Fruit fly (Drosophila melanogaster) whole organism, wandering third instar larva: ENCODE data around the gene Mettl5.
A peak's percentile ranks its signal among the peaks of the same experiment; 100 is the strongest.

ENCODE experiments used
- Abd-B ChIP-seq: fragments of >200 bp; optimal IDR thresholded peaks from 2 replicates; lab custom pipeline; 2017; ENCODE audit warnings: missing biosample characterization, missing genetic modification characterization
- CG9705 ChIP-seq: fragments of 200-800 bp; sonication (Bioruptor generic); optimal IDR thresholded peaks from 2 replicates; lab custom pipeline; 2018; ENCODE audit warnings: missing biosample characterization, mild to moderate bottlenecking, missing genetic modification characterization
- CrebA ChIP-seq: fragments of 200-800 bp; sonication (Bioruptor generic); optimal IDR thresholded peaks from 2 replicates; lab custom pipeline; 2016; ENCODE audit warnings: missing biosample characterization, mild to moderate bottlenecking, missing genetic modification characterization, borderline replicate concordance
- Dfd ChIP-seq: fragments of >200 bp; optimal IDR thresholded peaks from 2 replicates; lab custom pipeline; 2017; ENCODE audit warnings: missing biosample characterization, missing genetic modification characterization
- Dif ChIP-seq: fragments of 200-275, 200-300 bp; sonication (Bioruptor generic); optimal IDR thresholded peaks from 2 replicates; lab custom pipeline; 2018; ENCODE audit warnings: missing biosample characterization, missing genetic modification characterization; ENCODE audit not compliant: partially characterized antibody
- GATAd ChIP-seq: sonication (Bioruptor generic); optimal IDR thresholded peaks from 2 replicates; lab custom pipeline; 2016; ENCODE audit warnings: missing biosample characterization, missing genetic modification characterization
- HLH106 ChIP-seq: fragments of 200-800 bp; optimal IDR thresholded peaks from 3 replicates; lab custom pipeline; 2019; ENCODE audit warnings: missing biosample characterization, mild to moderate bottlenecking, missing genetic modification characterization, moderate library complexity
- Hnf4 ChIP-seq: fragments of 200-800 bp; sonication (Bioruptor generic); optimal IDR thresholded peaks from 2 replicates; lab custom pipeline; 2016; ENCODE audit warnings: missing biosample characterization, mild to moderate bottlenecking, missing genetic modification characterization
- Hr78 ChIP-seq: fragments of >200 bp; optimal IDR thresholded peaks from 2 replicates; lab custom pipeline; 2017; ENCODE audit warnings: missing biosample characterization, missing genetic modification characterization
- Jra ChIP-seq: sonication (Bioruptor generic); optimal IDR thresholded peaks from 2 replicates; lab custom pipeline; 2016; ENCODE audit warnings: missing biosample characterization, missing genetic modification characterization
- Mio ChIP-seq: sonication (Bioruptor generic); optimal IDR thresholded peaks from 2 replicates; lab custom pipeline; 2016; ENCODE audit warnings: missing biosample characterization, missing genetic modification characterization
- N ChIP-seq: fragments of >200 bp; optimal IDR thresholded peaks from 2 replicates; lab custom pipeline; 2018; ENCODE audit warnings: missing biosample characterization, missing external identifiers, missing genetic modification characterization
- Rel ChIP-seq, 2 experiments: fragments of 200-800 bp; sonication (Bioruptor generic) in 1 of 2; optimal IDR thresholded peaks; 2 replicates in 1 of 2; 3 replicates in 1 of 2; lab custom pipeline; 2016 to 2019; ENCODE audit warnings: mild to moderate bottlenecking in 2 of 2, missing biosample characterization in 2 of 2, missing genetic modification characterization in 2 of 2, moderate library complexity in 1 of 2
- Sp1 ChIP-seq: fragments of 200-800 bp; sonication (Bioruptor generic); optimal IDR thresholded peaks from 3 replicates; lab custom pipeline; 2019; ENCODE audit warnings: missing biosample characterization, mild to moderate bottlenecking, missing genetic modification characterization, moderate library complexity
- Vsx2 ChIP-seq: fragments of 200-300, 225-300 bp; sonication (Bioruptor generic); optimal IDR thresholded peaks from 2 replicates; lab custom pipeline; 2018; ENCODE audit warnings: missing biosample characterization, missing genetic modification characterization; ENCODE audit not compliant: partially characterized antibody
- br ChIP-seq: fragments of 200-800 bp; sonication (Bioruptor generic); optimal IDR thresholded peaks from 2 replicates; lab custom pipeline; 2016; ENCODE audit warnings: missing biosample characterization, missing genetic modification characterization
- dl ChIP-seq, 2 experiments: fragments of 175-275, 200-275 bp in 1 of 2; fragments of 200-275 bp in 1 of 2; sonication (Bioruptor generic); optimal IDR thresholded peaks; lab custom pipeline; 2018; ENCODE audit warnings: mild to moderate bottlenecking in 2 of 2, missing biosample characterization in 2 of 2, missing genetic modification characterization in 2 of 2, moderate library complexity in 2 of 2; ENCODE audit not compliant: partially characterized antibody in 2 of 2, insufficient read depth in 1 of 2
- dmrt93B ChIP-seq: fragments of 200-800 bp; sonication (Bioruptor generic); optimal IDR thresholded peaks from 2 replicates; lab custom pipeline; 2018; ENCODE audit warnings: missing biosample characterization, mild to moderate bottlenecking, missing genetic modification characterization
- foxo ChIP-seq, 2 experiments: fragments of 200-800 bp; sonication (Bioruptor generic); optimal IDR thresholded peaks; 2 replicates in 1 of 2; 3 replicates in 1 of 2; lab custom pipeline; 2016 to 2017; ENCODE audit warnings: missing biosample characterization in 2 of 2, missing genetic modification characterization in 2 of 2
- fru ChIP-seq: fragments of 200-800 bp; sonication (Bioruptor generic); optimal IDR thresholded peaks from 3 replicates; lab custom pipeline; 2016; ENCODE audit warnings: missing biosample characterization, mild to moderate bottlenecking, missing genetic modification characterization
- h ChIP-seq: fragments of 200-800 bp; sonication (Bioruptor generic); optimal IDR thresholded peaks from 3 replicates; lab custom pipeline; 2016; ENCODE audit warnings: missing biosample characterization, mild to moderate bottlenecking, missing genetic modification characterization
- jim ChIP-seq: fragments of 175-275, 200-325 bp; sonication (Bioruptor generic); optimal IDR thresholded peaks from 2 replicates; lab custom pipeline; 2016; ENCODE audit warnings: missing biosample characterization, mild to moderate bottlenecking, missing genetic modification characterization
- lola ChIP-seq: fragments of >200 bp; optimal IDR thresholded peaks from 2 replicates; lab custom pipeline; 2017; ENCODE audit warnings: missing biosample characterization, missing genetic modification characterization
- pan ChIP-seq: fragments of >200 bp; optimal IDR thresholded peaks from 2 replicates; lab custom pipeline; 2017
- rgr ChIP-seq: fragments of 200-800 bp; sonication (Bioruptor generic); optimal IDR thresholded peaks from 3 replicates; lab custom pipeline; 2016; ENCODE audit warnings: missing biosample characterization, mild to moderate bottlenecking, missing genetic modification characterization
- sage ChIP-seq: fragments of 200-800 bp; sonication (Bioruptor generic); optimal IDR thresholded peaks from 2 replicates; lab custom pipeline; 2016; ENCODE audit warnings: missing biosample characterization, mild to moderate bottlenecking, missing genetic modification characterization
- sv ChIP-seq: fragments of 200-800 bp; sonication (Bioruptor generic); optimal IDR thresholded peaks from 3 replicates; lab custom pipeline; 2016; ENCODE audit warnings: missing biosample characterization, missing genetic modification characterization
- woc ChIP-seq: sonication (Bioruptor generic); optimal IDR thresholded peaks from 2 replicates; lab custom pipeline; 2016; ENCODE audit warnings: missing biosample characterization, mild to moderate bottlenecking, missing genetic modification characterization

Mettl5 gene

DNA sequence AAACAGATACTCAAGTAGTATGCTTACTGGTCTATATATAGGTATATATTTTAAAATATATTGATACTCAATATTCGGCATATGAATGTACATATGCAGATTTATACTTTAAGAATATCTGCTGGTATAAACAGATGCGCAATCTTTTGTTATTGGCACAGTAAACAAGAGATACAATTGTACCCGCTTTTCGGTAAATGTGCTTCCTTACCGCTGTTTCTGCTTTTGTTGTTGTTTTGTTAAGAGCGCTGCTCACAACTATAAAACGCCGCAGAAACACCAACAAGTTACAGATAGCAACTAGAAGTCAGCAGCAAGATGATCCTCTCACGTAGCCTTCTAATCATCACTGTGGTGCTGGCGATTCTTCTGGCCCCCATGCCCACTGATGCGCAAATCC, 2.2 kb downstream of the Mettl5 start, which contains the start of gene CG45081:
Gene CG45081 (plus strand): TSS at position 301 of the 400 bp plus-strand sequence.
- no peak for TF ChIP-seq Vsx2 (GFP tag; lab: Kevin White, UChicago)
- peak; percentile 0 for TF ChIP-seq rgr
- no peak for TF ChIP-seq HLH106 (tag; lab: Kevin White, UChicago)

DNA sequence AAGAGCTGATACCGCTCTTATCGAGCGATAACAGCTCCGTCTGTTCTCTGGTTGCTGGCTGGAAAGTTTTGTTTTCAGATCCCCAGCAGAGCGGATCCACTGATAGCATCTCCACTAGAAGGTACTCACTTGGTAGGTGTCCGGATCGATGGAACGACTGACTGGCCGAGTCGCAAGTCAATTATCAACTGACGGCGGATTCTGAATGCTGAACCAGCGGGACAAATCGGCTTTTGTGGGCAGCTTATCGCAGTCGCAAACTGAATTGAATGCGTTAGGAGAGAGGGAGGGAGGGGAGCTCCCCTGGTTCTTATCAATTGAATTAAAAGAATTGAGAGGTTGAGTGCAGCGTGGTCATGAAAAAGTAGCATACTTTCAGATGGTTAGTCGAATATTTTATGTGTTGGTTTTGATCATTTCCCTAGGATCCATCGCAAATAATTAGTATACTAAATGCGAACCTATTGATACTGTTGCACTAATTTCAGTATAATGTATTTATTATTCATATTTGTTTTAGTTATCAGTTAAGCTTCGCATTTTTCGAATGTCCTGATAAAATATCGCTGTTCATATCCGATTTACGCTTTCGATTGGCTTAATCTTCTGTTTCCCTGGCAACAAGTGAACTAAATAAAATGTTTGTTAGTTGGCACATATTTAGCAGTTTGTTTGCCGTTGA, 5.3 kb downstream of the Mettl5 start, which contains the start of the genes Aldh7A1 and CG14085:
Gene Aldh7A1 (minus strand): TSS at position 194 of the 682 bp plus-strand sequence.
Gene CG14085 (plus strand): TSS at position 632 of the 682 bp plus-strand sequence.
- TF ChIP-seq sage (GFP tag; lab: Kevin White, UChicago): no peak
- peak; percentile 59 for TF ChIP-seq Dif (GFP tag; lab: Kevin White, UChicago)
- peak; percentile 48 for TF ChIP-seq h (GFP tag; lab: Kevin White, UChicago)
- TF ChIP-seq Sp1: no peak
- no peak for TF ChIP-seq N (GFP tag; lab: Kevin White, UChicago)
- peak in 1 of 2 experiments; percentile 23 for TF ChIP-seq foxo (GFP tag; optimal IDR thresholded peaks at IDR 0.05; lab: Kevin White, UChicago)
- TF ChIP-seq Rel (GFP tag; optimal IDR thresholded peaks at IDR 0.05; lab: Kevin White, UChicago): no peak
- TF ChIP-seq Rel (tag; optimal IDR thresholded peaks at IDR 0.05; lab: Kevin White, UChicago): peak; percentile 51
- TF ChIP-seq rgr: peak; percentile 56
- no peak for TF ChIP-seq dl (GFP tag; optimal IDR thresholded peaks at IDR 0.05; lab: Kevin White, UChicago; ENCODE audit: insufficient read depth in 1 of 2, partially characterized antibody in 2 of 2)
- TF ChIP-seq GATAd (GFP tag; lab: Kevin White, UChicago): peak; percentile 65
- peak; percentile 25 for TF ChIP-seq br (GFP tag; lab: Kevin White, UChicago)
- TF ChIP-seq pan (lab: Kevin White, UChicago): no peak
- peak; percentile 10 for TF ChIP-seq fru (GFP tag; lab: Kevin White, UChicago)

DNA sequence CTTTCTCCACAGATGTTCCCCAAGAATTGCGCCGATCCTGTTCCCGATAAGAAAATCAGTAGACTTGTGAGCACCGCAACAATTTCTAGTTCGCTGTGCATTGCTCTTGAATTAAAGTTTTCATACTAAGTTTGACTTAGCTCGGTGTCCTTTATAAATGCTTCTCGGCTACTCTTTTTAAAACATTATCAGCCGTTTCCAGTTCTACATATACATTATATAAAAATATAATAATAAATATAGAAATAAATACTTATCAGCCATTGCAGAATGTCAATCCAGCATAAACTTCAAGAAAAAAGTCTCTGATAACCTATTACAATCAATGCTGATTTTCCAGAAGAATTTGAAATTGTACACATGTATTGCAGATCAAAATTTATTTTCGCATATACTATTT, 7.0 kb downstream of the Mettl5 start, which contains the start of gene CG14088:
Gene CG14088 (minus strand): TSS at position 101 of the 400 bp plus-strand sequence.
- no peak for TF ChIP-seq br (GFP tag; lab: Kevin White, UChicago)
- TF ChIP-seq Hnf4 (GFP tag; lab: Kevin White, UChicago): no peak
- TF ChIP-seq Mio (GFP tag; lab: Kevin White, UChicago): no peak

DNA sequence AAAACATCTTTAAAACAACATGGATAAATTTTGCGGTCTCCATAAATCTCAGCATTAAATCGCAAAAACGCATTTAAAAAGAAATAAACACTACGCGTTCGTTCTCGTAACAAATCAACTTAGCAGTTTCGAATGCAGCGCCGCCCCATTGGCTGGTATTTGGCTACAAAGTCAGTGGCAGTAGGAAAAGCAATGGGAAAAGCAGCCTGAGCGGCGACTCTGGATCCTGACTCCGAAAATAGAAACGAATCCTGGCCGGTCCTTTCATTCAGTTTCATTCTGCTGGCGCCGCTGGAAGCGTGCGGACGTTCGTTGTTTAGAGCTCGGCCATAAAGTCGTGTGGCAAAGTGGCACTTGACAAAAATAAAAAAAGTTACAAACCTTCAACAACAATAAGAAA, 11.9 kb downstream of the Mettl5 start, which contains the start of gene CG14086:
Gene CG14086 (plus strand): TSS at position 301 of the 400 bp plus-strand sequence.
- no peak for TF ChIP-seq Mio (GFP tag; lab: Kevin White, UChicago)
- no peak for TF ChIP-seq dmrt93B
- TF ChIP-seq Vsx2 (GFP tag; lab: Kevin White, UChicago): no peak
- TF ChIP-seq jim (GFP tag; lab: Kevin White, UChicago): no peak
- TF ChIP-seq rgr: no peak
- no peak for TF ChIP-seq Abd-B (GFP tag; lab: Kevin White, UChicago)
- no peak for TF ChIP-seq Jra
- TF ChIP-seq lola (GFP tag; lab: Kevin White, UChicago): no peak
- no peak for TF ChIP-seq Dfd (GFP tag; lab: Kevin White, UChicago)
- no peak for TF ChIP-seq Hr78 (GFP tag; lab: Kevin White, UChicago)
- no peak for TF ChIP-seq HLH106 (tag; lab: Kevin White, UChicago)
- TF ChIP-seq foxo (GFP tag; optimal IDR thresholded peaks at IDR 0.05; lab: Kevin White, UChicago): no peak
- TF ChIP-seq woc (GFP tag; lab: Kevin White, UChicago): no peak
- TF ChIP-seq Rel (GFP tag; optimal IDR thresholded peaks at IDR 0.05; lab: Kevin White, UChicago): no peak
- no peak for TF ChIP-seq Rel (tag; optimal IDR thresholded peaks at IDR 0.05; lab: Kevin White, UChicago)
- no peak for TF ChIP-seq sv
- no peak for TF ChIP-seq Hnf4 (GFP tag; lab: Kevin White, UChicago)
- no peak for TF ChIP-seq CrebA (GFP tag; lab: Kevin White, UChicago)

DNA sequence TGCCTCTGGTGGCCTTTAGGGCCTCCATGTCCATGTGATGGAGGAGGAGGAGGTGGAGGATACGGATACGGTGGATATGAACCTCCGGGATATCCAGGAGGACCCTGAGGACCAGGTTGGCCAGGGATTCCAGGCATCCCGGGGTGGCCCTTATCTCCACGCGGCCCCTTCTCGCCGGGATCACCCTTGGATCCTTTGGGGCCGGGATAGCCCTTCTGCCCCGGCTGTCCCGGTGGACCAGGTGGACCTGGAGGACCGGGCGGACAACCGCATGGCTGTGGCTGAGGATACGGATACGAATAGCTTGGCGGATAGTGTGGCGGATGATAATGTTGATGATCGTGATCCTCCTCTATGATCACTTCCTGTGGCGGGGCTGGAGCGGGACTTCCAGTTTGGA, 16.7 kb downstream of the Mettl5 start:
- TF ChIP-seq Dfd (GFP tag; lab: Kevin White, UChicago): peak; percentile 98
- TF ChIP-seq N (GFP tag; lab: Kevin White, UChicago): no peak

DNA sequence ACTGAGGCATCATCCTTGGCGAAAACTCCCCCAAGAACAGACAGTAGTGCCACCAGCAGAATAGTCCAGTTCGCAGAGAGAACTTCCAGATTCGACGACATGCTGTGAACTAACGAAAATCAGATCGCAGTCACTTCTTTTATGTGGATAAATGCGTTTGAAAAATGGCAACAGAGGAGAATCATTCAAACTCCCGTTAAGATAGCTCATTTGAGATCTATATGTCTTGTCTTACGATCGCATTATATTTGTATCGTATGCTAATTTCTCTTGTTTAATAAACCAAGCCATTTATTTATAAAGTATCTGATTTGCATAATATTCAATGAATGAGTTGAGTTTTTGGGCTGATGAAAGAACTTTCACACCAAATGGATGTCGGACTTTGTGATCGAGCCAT, 17.1 kb downstream of the Mettl5 start, which contains the start of gene CG14089:
Gene CG14089 (minus strand): TSS at position 101 of the 400 bp plus-strand sequence.
- TF ChIP-seq CG9705 (GFP tag; lab: Kevin White, UChicago) (no peak), HLH106 (tag; lab: Kevin White, UChicago) (no peak), Dif (GFP tag; lab: Kevin White, UChicago) (no peak), sage (GFP tag; lab: Kevin White, UChicago) (no peak), Hnf4 (GFP tag; lab: Kevin White, UChicago) (no peak), Hr78 (GFP tag; lab: Kevin White, UChicago) (no peak)
